2 worm cellular contexts compared by ENCODE assay signal in genomic region chrIV:12743680-12744079, ce11.
TF ChIP-seq lines count a peak whose summit lies in the region.

No protein-coding gene starts in this region.

TF ChIP-seq in whole organism, L4 larva, 104 proteins besides CTCF, POLR2A, EP300 and RAD21:
- TF ChIP-seq egl-43 (GFP tag; IDR thresholded peaks at IDR 0.05; lab: Robert Waterston, UW) (0 out of 2 replicates have a peak, but pooled peaks have one; percentile 38), hif-1 (tag; optimal IDR thresholded peaks at IDR 0.05; lab: Kevin White, UChicago) (no peak), hlh-30 (tag; optimal IDR thresholded peaks at IDR 0.05; lab: Kevin White, UChicago; ENCODE audit: insufficient read depth) (no peak), lin-13 (GFP tag; optimal IDR thresholded peaks at IDR 0.05; lab: Kevin White, UChicago) (no peak), php-3 (GFP tag; IDR thresholded peaks at IDR 0.05; lab: Robert Waterston, UW) (no peak), tra-1 (GFP tag; IDR thresholded peaks at IDR 0.05; lab: Robert Waterston, UW) (no peak), madf-9 (GFP tag; conservative IDR thresholded peaks at IDR 0.05; lab: Robert Waterston, UW) (0 out of 2 replicates have a peak, but pooled peaks have one; percentile 11), nhr-48 (tag; optimal IDR thresholded peaks at IDR 0.05; lab: Kevin White, UChicago) (no peak), set-16 (GFP tag; IDR thresholded peaks at IDR 0.05; lab: Robert Waterston, UW) (peak; percentile 90), unc-39 (tag; optimal IDR thresholded peaks at IDR 0.05; lab: Kevin White, UChicago) (no peak), nhr-42 (GFP tag; IDR thresholded peaks at IDR 0.05; lab: Robert Waterston, UW) (0 out of 2 replicates have a peak, but pooled peaks have one; percentile 33), Y105C5A.15 (GFP tag; IDR thresholded peaks at IDR 0.05; lab: Robert Waterston, UW) (no peak)

TF ChIP-seq in whole organism, young adult, 124 proteins besides CTCF, POLR2A, EP300 and RAD21:
- TF ChIP-seq ceh-79 (tag; optimal IDR thresholded peaks at IDR 0.05; lab: Kevin White, UChicago) (no peak), athp-1 (tag; optimal IDR thresholded peaks at IDR 0.05; lab: Kevin White, UChicago) (no peak), zfh-2 (GFP tag; conservative IDR thresholded peaks at IDR 0.05; lab: Robert Waterston, UW) (peak; percentile 82), egrh-3 (GFP tag; IDR thresholded peaks at IDR 0.05; lab: Robert Waterston, UW) (peak; percentile 46; the same call in 1 of the 2 replicates), F37B4.10 (GFP tag; IDR thresholded peaks at IDR 0.05; lab: Robert Waterston, UW) (0 out of 2 replicates have a peak, but pooled peaks have one; percentile 30)
